Worm (Caenorhabditis elegans) whole organism, L3 larva: Measurements from ENCODE around the gene ttr-8.
A peak's percentile ranks its signal among the peaks of the same experiment; 100 is the strongest.

Experiments used
- ZK546.5 ChIP-seq: sonication (generic microtip); optimal IDR thresholded peaks from 2 replicates; lab custom pipeline; 2017; ENCODE audit warnings: missing biosample characterization, missing genetic modification characterization
- ama-1 ChIP-seq: fragments of 150-350 bp; optimal IDR thresholded peaks from 2 replicates; lab custom pipeline; 2018
- ceh-16 ChIP-seq: sonication (generic microtip); optimal IDR thresholded peaks from 2 replicates; lab custom pipeline; 2017; ENCODE audit warnings: missing biosample characterization, missing genetic modification characterization
- ceh-28 ChIP-seq: fragments of 150-350 bp; optimal IDR thresholded peaks from 2 replicates; lab custom pipeline; 2014; ENCODE audit warnings: missing biosample characterization, missing genetic modification reagents, missing genetic modification characterization
- ceh-9 ChIP-seq: sonication (generic microtip); optimal IDR thresholded peaks from 2 replicates; lab custom pipeline; 2018; ENCODE audit warnings: missing biosample characterization, missing genetic modification characterization
- daf-12 ChIP-seq: fragments of 150-350 bp; optimal IDR thresholded peaks from 2 replicates; lab custom pipeline; 2014; ENCODE audit warnings: missing biosample characterization, missing genetic modification reagents, missing genetic modification characterization
- egl-27 ChIP-seq: sonication (generic microtip); optimal IDR thresholded peaks from 4 replicates; lab custom pipeline; 2017; ENCODE audit warnings: missing biosample characterization, missing genetic modification reagents, missing genetic modification characterization
- egl-5 ChIP-seq: fragments of 150-350 bp; optimal IDR thresholded peaks from 2 replicates; lab custom pipeline; 2017; ENCODE audit warnings: missing biosample characterization, missing genetic modification reagents, missing genetic modification characterization, inconsistent platforms
- elt-1 ChIP-seq: fragments of 150-350 bp; optimal IDR thresholded peaks from 2 replicates; lab custom pipeline; 2014; ENCODE audit warnings: missing biosample characterization, missing genetic modification characterization
- elt-2 ChIP-seq: sonication (generic microtip); optimal IDR thresholded peaks from 2 replicates; lab custom pipeline; 2016; ENCODE audit warnings: missing genetic modification reagents, mild to moderate bottlenecking, missing genetic modification characterization, missing compliant biosample characterization
- elt-3 ChIP-seq, 3 experiments: fragments of 150-350 bp in 1 of 3; sonication (generic microtip) in 2 of 3; optimal IDR thresholded peaks; 2 replicates in 2 of 3; 4 replicates in 1 of 3; lab custom pipeline; 2014 to 2017; ENCODE audit warnings: missing biosample characterization in 3 of 3, missing genetic modification characterization in 3 of 3
- eor-1 ChIP-seq, 2 experiments: fragments of 150-350 bp; optimal IDR thresholded peaks; 2 replicates each; lab custom pipeline; 2014 to 2018; ENCODE audit warnings: missing biosample characterization in 2 of 2, missing genetic modification characterization in 2 of 2
- fkh-10 ChIP-seq: sonication (generic microtip); optimal IDR thresholded peaks from 2 replicates; lab custom pipeline; 2017; ENCODE audit warnings: missing biosample characterization, missing genetic modification reagents, missing genetic modification characterization
- fkh-2 ChIP-seq: fragments of 150-350 bp; optimal IDR thresholded peaks from 2 replicates; lab custom pipeline; 2014; ENCODE audit warnings: missing biosample characterization, missing genetic modification reagents, missing genetic modification characterization
- fos-1 ChIP-seq: fragments of 150-350 bp; optimal IDR thresholded peaks from 2 replicates; lab custom pipeline; 2014; ENCODE audit warnings: missing biosample characterization, missing genetic modification characterization
- hmg-11 ChIP-seq: sonication (generic microtip); optimal IDR thresholded peaks from 2 replicates; lab custom pipeline; 2016; ENCODE audit warnings: missing genetic modification characterization, missing compliant biosample characterization
- lsy-12 ChIP-seq: sonication (generic microtip); optimal IDR thresholded peaks from 2 replicates; lab custom pipeline; 2016; ENCODE audit warnings: mild to moderate bottlenecking, missing genetic modification characterization, missing compliant biosample characterization
- mdl-1 ChIP-seq: fragments of 150-350 bp; optimal IDR thresholded peaks from 2 replicates; lab custom pipeline; 2014; ENCODE audit warnings: missing biosample characterization, missing genetic modification characterization
- nfya-1 ChIP-seq: sonication (generic microtip); optimal IDR thresholded peaks from 2 replicates; lab custom pipeline; 2017; ENCODE audit warnings: missing genetic modification characterization, mild to moderate bottlenecking, missing compliant biosample characterization, antibody characterized with exemption, moderate library complexity; ENCODE audit not compliant: insufficient read depth
- nhr-11 ChIP-seq: fragments of 150-350 bp; optimal IDR thresholded peaks from 2 replicates; lab custom pipeline; 2014; ENCODE audit warnings: missing biosample characterization, missing genetic modification characterization
- nhr-25 ChIP-seq: sonication (generic microtip); optimal IDR thresholded peaks from 2 replicates; lab custom pipeline; 2017; ENCODE audit warnings: missing biosample characterization, missing genetic modification characterization
- nhr-28 ChIP-seq: fragments of 150-350 bp; optimal IDR thresholded peaks from 2 replicates; lab custom pipeline; 2014; ENCODE audit warnings: missing biosample characterization, missing genetic modification characterization
- nhr-67 ChIP-seq: fragments of 150-350 bp; optimal IDR thresholded peaks from 2 replicates; lab custom pipeline; 2014; ENCODE audit warnings: missing biosample characterization, missing genetic modification characterization
- nhr-77 ChIP-seq: fragments of 150-350 bp; optimal IDR thresholded peaks from 2 replicates; lab custom pipeline; 2014; ENCODE audit warnings: missing biosample characterization, missing genetic modification characterization
- pha-4 ChIP-seq: fragments of 150-350 bp; optimal IDR thresholded peaks from 2 replicates; lab custom pipeline; 2014; ENCODE audit warnings: missing biosample characterization, missing genetic modification reagents, missing genetic modification characterization
- sea-2 ChIP-seq: fragments of 150-350 bp; sonication (generic microtip); optimal IDR thresholded peaks from 4 replicates; lab custom pipeline; 2014; ENCODE audit warnings: missing biosample characterization, missing genetic modification reagents, missing genetic modification characterization
- snpc-4 ChIP-seq: fragments of 150-350 bp; optimal IDR thresholded peaks from 2 replicates; lab custom pipeline; 2014; ENCODE audit warnings: missing biosample characterization, missing genetic modification characterization
- tbx-2 ChIP-seq: sonication (generic microtip); optimal IDR thresholded peaks from 2 replicates; lab custom pipeline; 2016; ENCODE audit warnings: mild to moderate bottlenecking, missing genetic modification characterization, missing compliant biosample characterization
- unc-39 ChIP-seq: sonication (generic microtip); optimal IDR thresholded peaks from 4 replicates; lab custom pipeline; 2017; ENCODE audit warnings: missing biosample characterization, missing genetic modification characterization
- ztf-11 ChIP-seq: fragments of 150-350 bp; optimal IDR thresholded peaks from 2 replicates; lab custom pipeline; 2014; ENCODE audit warnings: missing biosample characterization, missing genetic modification characterization

The ttr-8 gene

DNA sequence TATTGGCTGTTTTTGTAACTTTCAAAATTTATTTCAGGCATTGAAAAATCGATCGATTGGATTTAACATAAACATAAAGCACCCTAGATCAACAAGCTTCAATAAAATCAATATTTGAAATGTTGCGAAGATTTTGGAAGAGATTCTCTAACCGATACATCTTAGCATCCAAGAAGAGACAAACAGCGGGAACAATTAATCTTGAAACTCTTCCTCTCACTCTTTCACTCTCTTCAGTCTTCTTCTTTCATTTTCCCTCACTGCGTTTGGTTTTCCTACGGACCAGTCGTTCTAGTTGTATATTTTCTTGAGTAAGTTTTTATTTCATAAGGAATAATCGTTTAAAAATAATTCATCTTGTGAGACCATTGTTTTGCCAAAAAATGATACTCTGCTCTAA lies 32.1 kb downstream of the ttr-8 start:
- TF ChIP-seq mdl-1 (no peak), ceh-28 (peak; percentile 17), elt-3 (tag; optimal IDR thresholded peaks at IDR 0.05; lab: Kevin White, UChicago) (no peak), snpc-4 (no peak)

DNA sequence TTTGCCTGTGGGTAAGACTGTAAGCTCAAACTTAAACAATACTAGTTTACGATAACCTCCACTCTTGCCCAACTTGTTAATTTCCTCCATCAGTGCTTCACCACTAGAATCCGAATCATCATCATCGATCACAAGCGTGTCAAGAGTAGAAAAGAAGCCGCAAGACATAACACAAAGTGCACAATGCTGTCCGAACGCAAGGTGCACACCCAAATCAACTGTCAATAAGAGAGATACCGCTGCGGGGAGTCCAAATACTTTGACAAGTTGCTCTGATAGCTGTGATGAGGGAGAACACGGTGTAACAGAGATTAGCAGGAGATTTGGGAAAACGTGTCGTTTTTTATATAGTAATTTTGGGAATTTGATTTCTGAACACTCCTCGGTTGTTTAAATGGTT lies 33.8 kb downstream of the ttr-8 start:
- TF ChIP-seq pha-4 = no peak
- no peak for TF ChIP-seq egl-27 (tag; lab: Kevin White, UChicago)
- TF ChIP-seq sea-2 (GFP tag; lab: Kevin White, UChicago) = no peak
- TF ChIP-seq nhr-67 (tag; lab: Kevin White, UChicago) = no peak
- TF ChIP-seq fos-1 (tag; lab: Kevin White, UChicago) = no peak
- no peak for TF ChIP-seq ZK546.5
- TF ChIP-seq snpc-4 = no peak
- no peak for TF ChIP-seq nhr-11
- no peak for TF ChIP-seq tbx-2 (tag; lab: Kevin White, UChicago)
- no peak for TF ChIP-seq hmg-11 (tag; lab: Kevin White, UChicago)
- TF ChIP-seq unc-39 = no peak
- no peak for TF ChIP-seq egl-5
- TF ChIP-seq elt-1 = no peak

DNA sequence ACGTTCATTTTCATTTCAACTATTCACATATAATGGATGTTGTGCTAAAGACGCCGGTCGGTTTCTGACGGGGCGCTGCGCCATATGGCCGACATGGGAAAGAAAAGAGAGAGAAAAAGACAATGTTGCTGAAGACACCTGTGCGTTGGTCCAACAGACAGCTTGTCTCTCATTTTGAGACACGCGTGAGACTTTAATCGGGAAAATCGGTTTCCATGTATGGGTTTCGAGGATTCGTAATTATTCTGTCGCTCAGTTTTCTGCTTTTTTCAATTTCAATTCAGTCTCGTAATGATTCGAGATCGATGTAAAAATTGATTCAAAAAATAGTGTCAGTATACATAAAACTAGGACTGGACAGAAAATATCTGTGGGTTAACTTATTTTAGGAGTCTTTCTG lies 34.3 kb downstream of the ttr-8 start:
- TF ChIP-seq ceh-9 (no peak), ceh-16 (tag; lab: Kevin White, UChicago) (no peak), sea-2 (GFP tag; lab: Kevin White, UChicago) (no peak), ztf-11 (tag; lab: Kevin White, UChicago) (no peak), lsy-12 (tag; lab: Kevin White, UChicago) (no peak), nhr-28 (tag; lab: Kevin White, UChicago) (no peak), nfya-1 (tag; lab: Kevin White, UChicago) (no peak), elt-2 (tag; lab: Kevin White, UChicago) (no peak), hmg-11 (tag; lab: Kevin White, UChicago) (no peak), eor-1 (tag; optimal IDR thresholded peaks at IDR 0.05; lab: Kevin White, UChicago) (no peak), snpc-4 (no peak), fos-1 (tag; lab: Kevin White, UChicago) (no peak), elt-3 (tag; optimal IDR thresholded peaks at IDR 0.05; lab: Kevin White, UChicago) (no peak)

DNA sequence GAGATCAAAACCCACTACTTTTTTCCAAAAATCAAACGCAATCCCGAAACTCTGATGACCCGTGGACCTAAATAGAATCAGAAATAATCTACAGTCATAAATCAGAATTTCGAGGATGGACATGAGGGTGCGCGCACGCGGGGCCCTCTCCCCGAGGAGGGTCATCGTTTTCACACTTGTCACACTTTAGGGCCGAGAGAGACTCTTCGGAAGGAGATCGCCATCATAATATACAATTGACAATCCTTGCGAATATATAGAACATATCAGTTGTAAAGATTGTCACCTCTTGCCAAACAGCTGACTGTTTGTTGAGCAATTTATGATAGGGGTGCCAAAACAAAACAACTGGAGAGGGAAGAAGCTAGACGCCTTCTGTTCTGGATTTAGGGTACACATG lies 35.0 kb downstream of the ttr-8 start:
- no peak for TF ChIP-seq nhr-77 (tag; lab: Kevin White, UChicago)
- TF ChIP-seq hmg-11 (tag; lab: Kevin White, UChicago) = no peak
- no peak for TF ChIP-seq daf-12
- no peak for TF ChIP-seq lsy-12 (tag; lab: Kevin White, UChicago)
- no peak for TF ChIP-seq fkh-10
- no peak for TF ChIP-seq tbx-2 (tag; lab: Kevin White, UChicago)
- TF ChIP-seq ama-1 = no peak
- TF ChIP-seq fkh-2 (tag; lab: Kevin White, UChicago) = no peak
- TF ChIP-seq snpc-4 = no peak

DNA sequence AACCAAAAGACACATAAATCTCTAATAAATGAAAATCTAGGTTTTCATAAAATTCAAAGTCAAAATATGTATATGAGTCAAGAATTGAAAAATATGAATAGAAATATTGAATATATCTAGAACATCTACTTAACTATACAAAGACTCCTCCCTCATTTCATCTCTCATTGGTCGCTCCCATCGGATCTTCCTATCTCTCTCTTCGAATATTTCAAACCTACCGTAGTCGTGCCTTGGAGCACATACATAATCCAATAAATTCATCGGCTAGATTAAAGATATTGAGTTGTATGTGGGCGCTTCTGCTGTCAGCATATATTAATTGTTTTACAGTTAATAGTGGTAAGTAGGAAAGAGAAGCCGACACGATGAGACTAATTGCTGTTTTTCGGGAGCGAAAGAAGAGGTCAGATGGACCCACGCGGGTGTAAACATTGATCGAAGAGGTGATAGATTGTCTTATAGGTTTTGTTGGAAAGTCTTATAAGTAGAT lies 38.1 kb downstream of the ttr-8 start:
- TF ChIP-seq nfya-1 (tag; lab: Kevin White, UChicago) = peak; percentile 76
- no peak for TF ChIP-seq elt-1

DNA sequence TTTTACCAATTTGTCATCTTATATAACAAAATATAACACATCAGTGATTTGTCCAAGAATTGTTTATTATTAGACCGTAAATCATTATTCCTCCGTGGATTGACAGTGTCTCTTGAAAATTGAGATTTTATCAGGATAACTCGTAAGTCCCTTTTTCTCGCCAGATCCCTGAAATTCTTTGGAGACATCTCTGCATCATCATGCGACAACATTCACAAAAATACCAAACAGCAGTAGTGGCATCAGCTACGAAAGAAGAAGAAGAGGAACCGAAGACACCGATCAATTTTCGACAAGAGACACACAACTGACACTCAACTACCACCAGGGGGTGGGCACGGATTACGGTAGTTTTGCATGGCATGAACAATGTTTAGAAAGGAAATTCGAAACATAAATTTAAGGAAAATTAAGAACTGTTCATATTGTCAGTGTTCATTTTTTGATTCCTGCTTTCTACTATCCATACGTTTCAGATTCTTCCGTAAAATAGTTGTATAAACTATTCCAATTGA lies 40.3 kb downstream of the ttr-8 start:
- TF ChIP-seq nfya-1 (tag; lab: Kevin White, UChicago) = peak; percentile 72
- TF ChIP-seq nhr-25 (tag; lab: Kevin White, UChicago) = no peak

DNA sequence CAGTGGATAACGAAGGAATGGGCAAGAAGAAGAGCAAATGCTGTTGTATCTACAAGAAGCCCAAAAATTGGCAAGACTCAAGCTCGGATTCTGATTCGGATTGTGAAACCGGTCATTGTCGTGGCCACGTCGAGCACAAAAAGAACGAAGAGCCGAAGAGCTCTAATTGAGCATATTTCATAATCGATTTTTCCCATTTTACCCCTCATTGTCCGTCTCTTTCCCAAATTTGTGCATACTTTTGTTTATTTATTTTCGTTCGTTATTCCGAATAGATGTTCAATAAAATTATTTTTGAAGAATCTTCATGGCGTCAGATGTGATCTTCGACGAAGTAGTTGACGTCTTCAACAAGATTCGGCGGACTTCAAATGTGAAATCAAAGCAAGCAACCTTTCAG lies 44.0 kb downstream of the ttr-8 start, which contains the start of gene lig-4:
TSS of gene lig-4 (plus strand) at position 301 of the 400 bp plus-strand sequence.
- TF ChIP-seq ceh-28 (no peak), egl-27 (tag; lab: Kevin White, UChicago) (no peak), sea-2 (GFP tag; lab: Kevin White, UChicago) (no peak)
